Worm (Caenorhabditis elegans) whole organism, mixed stage, embryonic: ENCODE measurements around the gene atat-2.
A peak's percentile ranks its signal among the peaks of the same experiment; 100 is the strongest.

Source experiments
- M03D4.4 ChIP-seq: sonication (generic microtip); optimal IDR thresholded peaks from 2 replicates; lab custom pipeline; 2017; ENCODE audit warnings: mild to moderate bottlenecking, missing genetic modification characterization, missing compliant biosample characterization
- bed-3 ChIP-seq: fragments of 200-800 bp; sonication (Bioruptor generic); optimal IDR thresholded peaks from 3 replicates; lab custom pipeline; 2018; ENCODE audit warnings: mild to moderate bottlenecking, missing genetic modification characterization, moderate library complexity, missing compliant biosample characterization
- blmp-1 ChIP-seq: fragments of 150-350 bp; optimal IDR thresholded peaks from 2 replicates; lab custom pipeline; 2014; ENCODE audit warnings: missing biosample characterization, missing genetic modification characterization
- ceh-39 ChIP-seq: fragments of 150-350 bp; optimal IDR thresholded peaks from 2 replicates; lab custom pipeline; 2014; ENCODE audit warnings: missing biosample characterization, missing genetic modification characterization
- ceh-43 ChIP-seq: fragments of 200-800 bp; sonication (Bioruptor generic); optimal IDR thresholded peaks from 2 replicates; lab custom pipeline; 2018; ENCODE audit warnings: mild to moderate bottlenecking, missing genetic modification characterization, moderate library complexity, missing compliant biosample characterization
- ceh-83 ChIP-seq: fragments of 200-800 bp; sonication (Bioruptor generic); optimal IDR thresholded peaks from 2 replicates; lab custom pipeline; 2018; ENCODE audit warnings: mild to moderate bottlenecking, missing genetic modification characterization, missing compliant biosample characterization
- ces-1 ChIP-seq: fragments of 150-350 bp; optimal IDR thresholded peaks from 2 replicates; lab custom pipeline; 2014; ENCODE audit warnings: missing biosample characterization, missing genetic modification reagents, missing genetic modification characterization
- cnd-1 ChIP-seq: fragments of 200-800 bp; sonication (Bioruptor generic); optimal IDR thresholded peaks from 2 replicates; lab custom pipeline; 2018; ENCODE audit warnings: mild to moderate bottlenecking, missing genetic modification characterization, missing compliant biosample characterization
- drap-1 ChIP-seq: fragments of 200-800 bp; sonication (Bioruptor generic); optimal IDR thresholded peaks from 3 replicates; lab custom pipeline; 2018; ENCODE audit warnings: mild to moderate bottlenecking, missing genetic modification characterization, missing compliant biosample characterization
- elt-1 ChIP-seq: sonication (generic microtip); optimal IDR thresholded peaks from 2 replicates; lab custom pipeline; 2017; ENCODE audit warnings: missing genetic modification characterization, mild to moderate bottlenecking, missing compliant biosample characterization, antibody characterized with exemption, moderate library complexity, borderline replicate concordance; ENCODE audit not compliant: insufficient read depth
- elt-3 ChIP-seq: fragments of 150-350 bp; optimal IDR thresholded peaks from 2 replicates; lab custom pipeline; 2014; ENCODE audit warnings: missing biosample characterization, missing genetic modification characterization
- flh-1 ChIP-seq: fragments of 200-800 bp; sonication (Bioruptor generic); optimal IDR thresholded peaks from 2 replicates; lab custom pipeline; 2018; ENCODE audit warnings: mild to moderate bottlenecking, missing genetic modification characterization, moderate library complexity, missing compliant biosample characterization
- ham-2 ChIP-seq: fragments of 200-800 bp; sonication (Bioruptor generic); optimal IDR thresholded peaks from 2 replicates; lab custom pipeline; 2018; ENCODE audit warnings: mild to moderate bottlenecking, missing genetic modification characterization, missing compliant biosample characterization
- hlh-1 ChIP-seq: fragments of 150-350 bp; optimal IDR thresholded peaks from 2 replicates; lab custom pipeline; 2014; ENCODE audit warnings: missing biosample characterization, missing genetic modification reagents, missing genetic modification characterization
- lin-13 ChIP-seq: fragments of 150-350 bp; optimal IDR thresholded peaks from 2 replicates; lab custom pipeline; 2014; ENCODE audit warnings: missing biosample characterization, missing genetic modification characterization
- lin-32 ChIP-seq: fragments of 200-800 bp; sonication (Bioruptor generic); optimal IDR thresholded peaks from 2 replicates; lab custom pipeline; 2018; ENCODE audit warnings: mild to moderate bottlenecking, missing genetic modification characterization, missing compliant biosample characterization
- lsy-2 ChIP-seq: fragments of 150-350 bp; optimal IDR thresholded peaks from 2 replicates; lab custom pipeline; 2014; ENCODE audit warnings: missing biosample characterization, missing genetic modification characterization
- mab-5 ChIP-seq: fragments of 150-350 bp; optimal IDR thresholded peaks from 2 replicates; lab custom pipeline; 2014; ENCODE audit warnings: missing biosample characterization, missing genetic modification characterization
- mep-1 ChIP-seq: fragments of 150-350 bp; optimal IDR thresholded peaks from 2 replicates; lab custom pipeline; 2017; ENCODE audit warnings: missing biosample characterization, missing genetic modification reagents, missing genetic modification characterization, inconsistent platforms
- mls-2 ChIP-seq: sonication (generic microtip); optimal IDR thresholded peaks from 2 replicates; lab custom pipeline; 2016; ENCODE audit warnings: mild to moderate bottlenecking, missing genetic modification characterization, moderate library complexity, missing compliant biosample characterization
- nhr-12 ChIP-seq: fragments of 150-350 bp; optimal IDR thresholded peaks from 2 replicates; lab custom pipeline; 2014; ENCODE audit warnings: missing biosample characterization, missing genetic modification characterization
- nhr-2 ChIP-seq: fragments of 150-350 bp; optimal IDR thresholded peaks from 2 replicates; lab custom pipeline; 2014; ENCODE audit warnings: missing biosample characterization, missing genetic modification characterization
- nhr-237 ChIP-seq: fragments of 150-350 bp; optimal IDR thresholded peaks from 2 replicates; lab custom pipeline; 2014; ENCODE audit warnings: missing biosample characterization, missing genetic modification characterization
- nhr-28 ChIP-seq: fragments of 150-350 bp; optimal IDR thresholded peaks from 2 replicates; lab custom pipeline; 2014; ENCODE audit warnings: missing biosample characterization, missing genetic modification characterization
- nhr-76 ChIP-seq: sonication (generic microtip); optimal IDR thresholded peaks from 2 replicates; lab custom pipeline; 2017; ENCODE audit warnings: missing biosample characterization, missing genetic modification characterization
- pha-4 ChIP-seq: fragments of 150-350 bp; optimal IDR thresholded peaks from 2 replicates; lab custom pipeline; 2018; ENCODE audit warnings: missing biosample characterization, missing genetic modification reagents, missing genetic modification characterization
- sem-2 ChIP-seq: fragments of 200-800 bp; sonication (Bioruptor generic); optimal IDR thresholded peaks from 2 replicates; lab custom pipeline; 2018; ENCODE audit warnings: mild to moderate bottlenecking, missing genetic modification characterization, missing compliant biosample characterization
- snpc-4 ChIP-seq: fragments of 150-350 bp; optimal IDR thresholded peaks from 2 replicates; lab custom pipeline; 2014; ENCODE audit warnings: missing biosample characterization, missing genetic modification characterization
- sptf-1 ChIP-seq: sonication (generic microtip); optimal IDR thresholded peaks from 2 replicates; lab custom pipeline; 2017; ENCODE audit warnings: mild to moderate bottlenecking, missing genetic modification characterization, moderate library complexity, missing compliant biosample characterization
- tbx-8 ChIP-seq: fragments of 200-800 bp; sonication (Bioruptor generic); optimal IDR thresholded peaks from 2 replicates; lab custom pipeline; 2018; ENCODE audit warnings: mild to moderate bottlenecking, missing genetic modification characterization, moderate library complexity, missing compliant biosample characterization
- unc-120 ChIP-seq: sonication (generic microtip); optimal IDR thresholded peaks from 2 replicates; lab custom pipeline; 2017; ENCODE audit warnings: missing genetic modification characterization, missing compliant biosample characterization; ENCODE audit not compliant: poor library complexity, severe bottlenecking
- unc-39 ChIP-seq: fragments of 150-350 bp; optimal IDR thresholded peaks from 2 replicates; lab custom pipeline; 2014; ENCODE audit warnings: missing biosample characterization, missing genetic modification characterization
- unc-62 ChIP-seq: fragments of 150-350 bp; optimal IDR thresholded peaks from 2 replicates; lab custom pipeline; 2014; ENCODE audit warnings: missing biosample characterization, missing genetic modification reagents, missing genetic modification characterization
- zip-8 ChIP-seq: fragments of 150-350 bp; optimal IDR thresholded peaks from 2 replicates; lab custom pipeline; 2014; ENCODE audit warnings: missing biosample characterization, missing genetic modification characterization
- ztf-11 ChIP-seq: fragments of 150-350 bp; optimal IDR thresholded peaks from 2 replicates; lab custom pipeline; 2014; ENCODE audit warnings: missing biosample characterization, missing genetic modification characterization

atat-2 gene

DNA sequence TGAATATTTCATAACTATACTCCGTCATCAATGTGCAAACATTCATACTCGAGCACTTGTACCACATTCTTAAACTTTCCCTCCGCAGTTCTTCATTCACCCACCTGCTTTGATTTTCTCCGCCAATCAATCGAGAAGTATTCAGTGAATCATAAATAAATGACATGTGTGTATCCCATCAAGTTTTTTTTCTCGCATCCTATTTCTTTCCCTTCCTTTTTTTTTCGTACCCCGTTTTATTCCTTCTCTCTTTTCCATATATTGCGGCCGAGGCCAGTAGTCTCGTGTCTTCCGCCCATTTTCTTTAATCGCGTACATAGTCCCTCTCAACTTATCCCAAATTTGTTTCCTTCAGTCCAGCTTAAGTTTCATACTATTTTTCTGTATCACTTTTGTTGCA lies at the start of gene atat-2:
atat-2 (plus strand) TSS at position 398 of the 400 bp plus-strand sequence.
- no peak for TF ChIP-seq ztf-11 (tag; lab: Kevin White, UChicago)
- no peak for TF ChIP-seq hlh-1 (tag; lab: Kevin White, UChicago)
- TF ChIP-seq ceh-83: no peak
- TF ChIP-seq snpc-4 (tag; lab: Kevin White, UChicago): no peak
- TF ChIP-seq lin-13 (tag; lab: Kevin White, UChicago): no peak
- TF ChIP-seq nhr-28 (tag; lab: Kevin White, UChicago): no peak
- no peak for TF ChIP-seq M03D4.4 (tag; lab: Kevin White, UChicago)
- no peak for TF ChIP-seq unc-62 (GFP tag; lab: Kevin White, UChicago)
- no peak for TF ChIP-seq nhr-237
- TF ChIP-seq nhr-76: no peak
- TF ChIP-seq elt-1 (tag; lab: Kevin White, UChicago): no peak
- no peak for TF ChIP-seq mls-2 (tag; lab: Kevin White, UChicago)
- TF ChIP-seq cnd-1 (tag; lab: Kevin White, UChicago): no peak
- TF ChIP-seq, all 35 proteins: peak for 0

DNA sequence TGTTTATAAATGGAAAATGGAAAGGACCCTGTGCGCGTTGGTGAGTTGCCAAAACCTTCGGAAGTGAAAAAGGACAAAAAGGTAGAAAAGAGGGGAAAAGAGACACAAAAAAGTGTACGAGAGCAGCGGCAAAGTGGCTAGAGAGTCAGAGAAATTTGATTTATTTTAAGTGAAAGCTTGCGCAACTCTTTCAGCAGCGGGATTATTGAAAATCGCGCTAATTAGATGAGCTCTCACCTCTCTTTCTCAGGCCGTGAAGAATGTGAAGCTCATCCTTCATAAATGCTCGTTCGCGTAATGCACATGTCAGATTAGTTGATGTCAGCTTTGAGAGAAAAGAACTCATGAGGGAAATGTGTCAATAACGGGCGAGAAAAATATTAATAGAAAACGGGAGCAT lies 49.7 kb upstream of the atat-2 start:
- peak; percentile 71 for TF ChIP-seq unc-62 (GFP tag; lab: Kevin White, UChicago)
- peak; percentile 96 for TF ChIP-seq ces-1 (GFP tag; lab: Kevin White, UChicago)
- no peak for TF ChIP-seq snpc-4 (tag; lab: Kevin White, UChicago)
- no peak for TF ChIP-seq mab-5

DNA sequence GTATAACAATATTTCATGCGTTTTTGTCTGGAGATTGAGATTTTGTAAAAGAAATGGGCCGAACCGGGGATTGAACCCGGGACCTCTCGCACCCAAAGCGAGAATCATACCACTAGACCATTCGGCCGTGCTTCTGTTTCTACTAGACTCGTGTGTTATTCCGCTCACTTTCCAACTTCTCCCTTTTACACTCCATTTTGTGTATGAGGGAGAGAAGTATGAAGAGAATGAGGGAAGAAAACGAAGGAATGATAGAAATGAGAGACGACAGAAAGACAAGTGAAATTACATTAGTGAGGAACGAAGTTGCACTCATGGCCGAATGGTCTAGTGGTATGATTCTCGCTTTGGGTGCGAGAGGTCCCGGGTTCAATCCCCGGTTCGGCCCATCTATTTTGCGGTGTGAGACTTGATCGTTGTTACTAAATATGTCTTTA lies 47.7 kb upstream of the atat-2 start:
- TF ChIP-seq unc-120 (tag; lab: Kevin White, UChicago) (peak; percentile 96), drap-1 (GFP tag; lab: Kevin White, UChicago) (peak; percentile 95), snpc-4 (tag; lab: Kevin White, UChicago) (no peak), flh-1 (peak; percentile 67), ceh-43 (GFP tag; lab: Kevin White, UChicago) (peak; percentile 72), unc-62 (GFP tag; lab: Kevin White, UChicago) (peak; percentile 78), ztf-11 (tag; lab: Kevin White, UChicago) (no peak), hlh-1 (tag; lab: Kevin White, UChicago) (peak; percentile 65), tbx-8 (GFP tag; lab: Kevin White, UChicago) (peak; percentile 84), ham-2 (GFP tag; lab: Kevin White, UChicago) (peak; percentile 83), lsy-2 (peak; percentile 50), nhr-2 (no peak), nhr-76 (no peak), nhr-237 (peak; percentile 86), elt-1 (tag; lab: Kevin White, UChicago) (peak; percentile 23), lin-32 (GFP tag; lab: Kevin White, UChicago) (peak; percentile 87), mls-2 (tag; lab: Kevin White, UChicago) (peak; percentile 89), ces-1 (GFP tag; lab: Kevin White, UChicago) (peak; percentile 98), nhr-12 (tag; lab: Kevin White, UChicago) (peak; percentile 34), nhr-28 (tag; lab: Kevin White, UChicago) (peak; percentile 72), cnd-1 (tag; lab: Kevin White, UChicago) (peak; percentile 71), elt-3 (peak; percentile 57), lin-13 (tag; lab: Kevin White, UChicago) (peak; percentile 34), bed-3 (GFP tag; lab: Kevin White, UChicago) (peak; percentile 84), sptf-1 (tag; lab: Kevin White, UChicago) (peak; percentile 93), M03D4.4 (tag; lab: Kevin White, UChicago) (peak; percentile 91), sem-2 (peak; percentile 66), zip-8 (tag; lab: Kevin White, UChicago) (no peak), ceh-83 (peak; percentile 63), blmp-1 (tag; lab: Kevin White, UChicago) (no peak), mep-1 (tag; lab: Kevin White, UChicago) (peak; percentile 49), mab-5 (no peak), unc-39 (tag; lab: Kevin White, UChicago) (peak; percentile 28), pha-4 (tag; lab: Kevin White, UChicago) (peak; percentile 33), ceh-39 (no peak)
